Fruit fly (Drosophila melanogaster): ENCODE measurements around the gene CG32112.

Gene CG32112

dm6 chr3L:12749567-12750535 lies 8.3 kb downstream of the CG32112 start, which contains the start of the genes Klc and CG10984 (continued):
- peak; percentile 50 for TF ChIP-seq CG4424 (GFP tag; optimal IDR thresholded peaks at IDR 0.05)
- no peak for TF ChIP-seq bigmax (GFP tag; optimal IDR thresholded peaks at IDR 0.05)
- TF ChIP-seq unpg (GFP tag; optimal IDR thresholded peaks at IDR 0.05) = peak; percentile 55
- 0 out of 2 replicates have a peak, but pooled peaks have one; percentile 59 for TF ChIP-seq Nf-YA (GFP tag; IDR thresholded peaks at IDR 0.05)
- no peak for TF ChIP-seq chif (GFP tag; optimal IDR thresholded peaks at IDR 0.05)
- TF ChIP-seq insv (GFP tag; optimal IDR thresholded peaks at IDR 0.05) = no peak
- TF ChIP-seq eyg (GFP tag; optimal IDR thresholded peaks at IDR 0.05) = peak; percentile 58
- no peak; the same call in 2 of the 3 replicates for TF ChIP-seq CG11456 (GFP tag; IDR thresholded peaks at IDR 0.05)
- no peak for TF ChIP-seq CG5953 (GFP tag; IDR thresholded peaks at IDR 0.05)
- peak; percentile 62; the same call in 1 of the 3 replicates for TF ChIP-seq jigr1 (GFP tag; IDR thresholded peaks at IDR 0.05)
- TF ChIP-seq dysf (GFP tag; IDR thresholded peaks at IDR 0.05) = peak; percentile 81; the same call in 2 of the 3 replicates
- TF ChIP-seq mirr (GFP tag; optimal IDR thresholded peaks at IDR 0.05) = no peak
- peak; percentile 54 for TF ChIP-seq CG30403 (GFP tag; optimal IDR thresholded peaks at IDR 0.05)
- no peak for TF ChIP-seq CG13123 (GFP tag; optimal IDR thresholded peaks at IDR 0.05)
- TF ChIP-seq Mad (GFP tag; optimal IDR thresholded peaks at IDR 0.05) = no peak
- peak; percentile 46 for TF ChIP-seq ems (GFP tag; optimal IDR thresholded peaks at IDR 0.05)
- TF ChIP-seq Mrtf (GFP tag; IDR thresholded peaks at IDR 0.05) = no peak
- TF ChIP-seq Gug (GFP tag; IDR thresholded peaks at IDR 0.05) = no peak; the same call in 1 of the 4 replicates
- no peak for TF ChIP-seq Hey (tag; optimal IDR thresholded peaks at IDR 0.05)
- peak; percentile 42 for TF ChIP-seq fu2 (GFP tag; optimal IDR thresholded peaks at IDR 0.05)
- no peak for TF ChIP-seq CG6175 (GFP tag; IDR thresholded peaks at IDR 0.05)
- no peak for TF ChIP-seq Taf1 (GFP tag; IDR thresholded peaks at IDR 0.05)
- no peak for TF ChIP-seq B-H2 (GFP tag; optimal IDR thresholded peaks at IDR 0.05)
- peak; percentile 73 for TF ChIP-seq Ada2b (GFP tag; IDR thresholded peaks at IDR 0.05)
- TF ChIP-seq CG34422 (GFP tag; IDR thresholded peaks at IDR 0.05) = peak; percentile 87; the same call in 2 of the 3 replicates
- no peak for TF ChIP-seq btn (GFP tag; optimal IDR thresholded peaks at IDR 0.05)
- no peak for TF ChIP-seq CG30431 (GFP tag; optimal IDR thresholded peaks at IDR 0.05)
- peak; percentile 58 for TF ChIP-seq Chrac-16 (GFP tag; optimal IDR thresholded peaks at IDR 0.05)
- no peak for TF ChIP-seq CG15011 (GFP tag; optimal IDR thresholded peaks at IDR 0.05)
- peak; percentile 50 for TF ChIP-seq BtbVII (GFP tag; optimal IDR thresholded peaks at IDR 0.05)
- TF ChIP-seq CG2120 (GFP tag; optimal IDR thresholded peaks at IDR 0.05) = peak; percentile 76
- no peak for TF ChIP-seq CG10321 (GFP tag; IDR thresholded peaks at IDR 0.05)
- TF ChIP-seq repo (GFP tag; optimal IDR thresholded peaks at IDR 0.05) = peak; percentile 34
- TF ChIP-seq CG4854 (GFP tag; optimal IDR thresholded peaks at IDR 0.05) = peak; percentile 41
- peak; percentile 60 for TF ChIP-seq CG17328 (GFP tag; IDR thresholded peaks at IDR 0.05)
- TF ChIP-seq vnd (GFP tag; IDR thresholded peaks at IDR 0.05; ENCODE audit: partially characterized antibody) = no peak
- no peak for TF ChIP-seq ERR (GFP tag; optimal IDR thresholded peaks at IDR 0.05)
- TF ChIP-seq ase (GFP tag; IDR thresholded peaks at IDR 0.05) = no peak
- TF ChIP-seq CG13424 (tag; optimal IDR thresholded peaks at IDR 0.05) = peak; percentile 29
- peak; percentile 84 for TF ChIP-seq cg (GFP tag; optimal IDR thresholded peaks at IDR 0.05)
- peak; percentile 50 for TF ChIP-seq CoRest (tag; optimal IDR thresholded peaks at IDR 0.05)
- TF ChIP-seq fd64A (GFP tag; optimal IDR thresholded peaks at IDR 0.05) = no peak
- peak; percentile 67 for TF ChIP-seq H2.0 (GFP tag; IDR thresholded peaks at IDR 0.05)
- no peak for TF ChIP-seq CG8765 (GFP tag; IDR thresholded peaks at IDR 0.05)
- no peak for TF ChIP-seq dmrt99B (tag; optimal IDR thresholded peaks at IDR 0.05)
- peak; percentile 39 for TF ChIP-seq pnt (GFP tag; optimal IDR thresholded peaks at IDR 0.05)
- TF ChIP-seq CG16779 (GFP tag; IDR thresholded peaks at IDR 0.05) = peak; percentile 69; the same call in 1 of the 2 replicates
- TF ChIP-seq H15 (GFP tag; IDR thresholded peaks at IDR 0.05) = no peak; the same call in 2 of the 3 replicates
- peak; percentile 38 for TF ChIP-seq CG13296 (GFP tag; optimal IDR thresholded peaks at IDR 0.05)
- TF ChIP-seq ab (GFP tag; optimal IDR thresholded peaks at IDR 0.05) = peak; percentile 38
